Fruit fly (Drosophila melanogaster) ovary, adult (tissue): Measurements from ENCODE around the gene CG14453.

ENCODE experiments used
- CG17801 ChIP-seq: fragments of 200-800 bp; optimal IDR thresholded peaks from 2 replicates; lab custom pipeline; 2019; ENCODE audit warnings: missing biosample characterization, mild to moderate bottlenecking, missing genetic modification characterization, moderate library complexity; ENCODE audit not compliant: partially characterized antibody

The CG14453 gene

dm6 chr3L:22737732-22738611 is 44.1 kb downstream of the CG14453 start, which contains the start of gene CG11241:
Gene CG11241, minus strand, starts transcription at chr3L:22738420.
- TF ChIP-seq CG17801: peak; percentile 37

- TF ChIP-seq CG17801: peak; percentile 81
Observed at dm6 chr3L:22741389-22742120, 47.7 kb downstream of the CG14453 start, which contains the start of gene CG7369. Gene CG7369, plus strand, starts transcription at chr3L:22741793.

- TF ChIP-seq CG17801: no peak
Observed at dm6 chr3L:22742121-22742531, 48.2 kb downstream of the CG14453 start.

- no peak for TF ChIP-seq CG17801
Observed at dm6 chr3L:22742945-22743582, 49.2 kb downstream of the CG14453 start.
